Worm (Caenorhabditis elegans) whole organism, early embryonic: ENCODE results near the gene flp-18.

ENCODE experiments used
- F13C5.2 ChIP-seq: sonication (generic microtip); optimal IDR thresholded peaks from 2 replicates; lab custom pipeline; 2017; ENCODE audit warnings: mild to moderate bottlenecking, missing genetic modification characterization, inconsistent platforms, missing compliant biosample characterization
- ama-1 ChIP-seq: fragments of 150-350 bp; optimal IDR thresholded peaks from 2 replicates; lab custom pipeline; 2014
- ceh-36 ChIP-seq: sonication (generic microtip); optimal IDR thresholded peaks from 2 replicates; lab custom pipeline; 2016; ENCODE audit warnings: missing genetic modification characterization, inconsistent platforms, missing compliant biosample characterization

DNA sequence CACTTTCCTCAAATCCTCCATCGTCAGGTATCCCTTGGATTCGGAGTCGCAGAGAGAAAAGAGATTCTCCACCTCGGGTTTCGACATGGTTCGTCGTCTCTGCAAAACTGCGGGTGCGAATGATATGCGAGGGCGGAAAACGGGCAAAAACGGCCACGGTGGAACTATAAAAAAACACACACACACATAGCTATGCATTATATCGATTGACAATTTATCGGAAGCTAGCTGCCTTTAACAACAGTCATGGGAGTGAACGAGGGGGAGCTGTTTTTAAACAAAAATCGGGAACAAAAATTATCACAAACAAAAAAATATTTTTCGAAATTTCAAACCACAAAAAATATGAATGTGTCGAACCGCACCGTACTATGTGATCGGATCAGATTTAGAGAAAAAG is 40.9 kb upstream of the flp-18 start, which contains the start of gene rsef-1:
- no peak for TF ChIP-seq ama-1 (lab: Kevin White, UChicago)
- no peak for TF ChIP-seq F13C5.2 (tag; lab: Kevin White, UChicago)
- TF ChIP-seq ceh-36 (tag; lab: Kevin White, UChicago): no peak
